Worm (Caenorhabditis elegans) whole organism, mixed stage, embryonic: ENCODE results near the gene srh-109.

ENCODE experiments used
- lin-13 ChIP-seq: fragments of 150-350 bp; optimal IDR thresholded peaks from 2 replicates; lab custom pipeline; 2014; ENCODE audit warnings: missing biosample characterization, missing genetic modification characterization
- lsy-2 ChIP-seq: fragments of 150-350 bp; optimal IDR thresholded peaks from 2 replicates; lab custom pipeline; 2014; ENCODE audit warnings: missing biosample characterization, missing genetic modification characterization
- pha-4 ChIP-seq: fragments of 150-350 bp; optimal IDR thresholded peaks from 2 replicates; lab custom pipeline; 2018; ENCODE audit warnings: missing biosample characterization, missing genetic modification reagents, missing genetic modification characterization
- unc-39 ChIP-seq: fragments of 150-350 bp; optimal IDR thresholded peaks from 2 replicates; lab custom pipeline; 2014; ENCODE audit warnings: missing biosample characterization, missing genetic modification characterization
- ztf-11 ChIP-seq: fragments of 150-350 bp; optimal IDR thresholded peaks from 2 replicates; lab custom pipeline; 2014; ENCODE audit warnings: missing biosample characterization, missing genetic modification characterization

DNA sequence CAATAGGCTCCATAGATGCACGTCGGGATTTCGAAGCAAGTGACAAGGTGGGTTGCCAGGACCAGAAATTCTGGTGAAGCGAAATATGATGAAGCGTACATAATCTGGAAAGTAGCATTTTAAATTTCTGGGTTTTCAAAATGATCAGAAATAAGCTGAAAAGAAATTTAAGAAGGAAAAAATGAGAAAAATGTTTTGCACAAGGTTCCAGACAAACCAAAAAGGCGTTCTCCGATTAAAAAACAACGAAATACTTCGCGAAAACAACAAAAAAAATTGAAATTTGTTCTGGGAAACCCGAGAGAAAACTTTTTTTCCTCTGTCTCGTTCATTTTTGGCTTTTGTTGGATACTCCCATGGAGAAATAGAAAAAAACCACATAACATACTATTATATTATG lies 3.1 kb upstream of the srh-109 start, which contains the start of gene srh-252:
- TF ChIP-seq lsy-2 (tag; lab: Kevin White, UChicago) (no peak), lin-13 (tag; lab: Kevin White, UChicago) (no peak), pha-4 (tag; lab: Kevin White, UChicago) (no peak), unc-39 (tag; lab: Kevin White, UChicago) (no peak), ztf-11 (tag; lab: Kevin White, UChicago) (no peak)
